Fruit fly (Drosophila melanogaster): ENCODE results near the gene Dhc16F.

- no peak for TF ChIP-seq CG2120 (GFP tag; optimal IDR thresholded peaks at IDR 0.05)
- no peak for TF ChIP-seq cg (GFP tag; optimal IDR thresholded peaks at IDR 0.05)
- TF ChIP-seq stc (GFP tag; IDR thresholded peaks at IDR 0.05) = no peak
- TF ChIP-seq lola (GFP tag; optimal IDR thresholded peaks at IDR 0.05) = no peak
- TF ChIP-seq Eip74EF (GFP tag; optimal IDR thresholded peaks at IDR 0.05) = no peak
Observed at dm6 chrX:18090333-18090732, 26.1 kb downstream of the Dhc16F start, which contains the start of gene Swt1.
